Worm (Caenorhabditis elegans) whole organism, early embryonic: ENCODE data around the gene C08B6.8.

Experiments
- B0310.2 ChIP-seq: sonication (generic microtip); optimal IDR thresholded peaks from 2 replicates; lab custom pipeline; 2016; ENCODE audit warnings: mild to moderate bottlenecking, missing genetic modification characterization, missing compliant biosample characterization
- F13C5.2 ChIP-seq: sonication (generic microtip); optimal IDR thresholded peaks from 2 replicates; lab custom pipeline; 2017; ENCODE audit warnings: mild to moderate bottlenecking, missing genetic modification characterization, inconsistent platforms, missing compliant biosample characterization
- aly-1 ChIP-seq: sonication (generic microtip); optimal IDR thresholded peaks from 2 replicates; lab custom pipeline; 2016; ENCODE audit warnings: missing genetic modification characterization, missing compliant biosample characterization
- ama-1 ChIP-seq: fragments of 150-350 bp; optimal IDR thresholded peaks from 2 replicates; lab custom pipeline; 2014
- ceh-13 ChIP-seq: fragments of 200-800 bp; sonication (Bioruptor generic); optimal IDR thresholded peaks from 2 replicates; lab custom pipeline; 2018; ENCODE audit warnings: mild to moderate bottlenecking, missing genetic modification characterization, missing compliant biosample characterization
- ceh-36 ChIP-seq: sonication (generic microtip); optimal IDR thresholded peaks from 2 replicates; lab custom pipeline; 2016; ENCODE audit warnings: missing genetic modification characterization, inconsistent platforms, missing compliant biosample characterization
- ets-7 ChIP-seq: sonication (generic microtip); optimal IDR thresholded peaks from 2 replicates; lab custom pipeline; 2016; ENCODE audit warnings: missing genotype, missing genetic modification characterization, missing compliant biosample characterization
- flt-1 ChIP-seq: fragments of 200-800 bp; sonication (Bioruptor generic); IDR thresholded peaks from 2 replicates; pipeline ENCODE4 v1.3.6; 2022; ENCODE audit warnings: missing genetic modification characterization, missing compliant biosample characterization
- hmbx-1 ChIP-seq: sonication (generic microtip); optimal IDR thresholded peaks from 2 replicates; lab custom pipeline; 2016; ENCODE audit warnings: mild to moderate bottlenecking, missing genetic modification characterization, missing compliant biosample characterization
- hmg-4 ChIP-seq: fragments of 200-800 bp; sonication (Bioruptor generic); optimal IDR thresholded peaks from 2 replicates; lab custom pipeline; 2018; ENCODE audit warnings: mild to moderate bottlenecking, missing genetic modification characterization, missing compliant biosample characterization
- hnd-1 ChIP-seq: sonication (generic microtip); optimal IDR thresholded peaks from 2 replicates; lab custom pipeline; 2016; ENCODE audit warnings: missing genetic modification characterization, missing compliant biosample characterization
- pes-1 ChIP-seq: fragments of 200-800 bp; sonication (Bioruptor generic); IDR thresholded peaks from 2 replicates; pipeline ENCODE4 v1.3.6; 2022; ENCODE audit warnings: missing genetic modification reagents, missing genetic modification characterization, missing compliant biosample characterization
- scrt-1 ChIP-seq: fragments of 200-800 bp; sonication (Bioruptor generic); IDR thresholded peaks from 2 replicates; pipeline ENCODE4 v1.3.6; 2022; ENCODE audit warnings: missing genetic modification characterization, missing compliant biosample characterization
- sea-1 ChIP-seq: fragments of 200-800 bp; sonication (Bioruptor generic); conservative IDR thresholded peaks from 2 replicates; pipeline ENCODE4 v1.3.6; 2022; ENCODE audit warnings: missing genetic modification characterization, missing compliant biosample characterization
- tbx-11 ChIP-seq: fragments of 200-800 bp; sonication (Bioruptor generic); IDR thresholded peaks from 2 replicates; pipeline ENCODE4 v1.3.6; 2022; ENCODE audit warnings: missing genetic modification characterization, missing compliant biosample characterization
- tbx-37 ChIP-seq: fragments of 200-800 bp; sonication (Bioruptor generic); conservative IDR thresholded peaks from 2 replicates; pipeline ENCODE4 v1.3.6; 2022; ENCODE audit warnings: missing genetic modification reagents, missing genetic modification characterization, missing compliant biosample characterization
- tra-4 ChIP-seq: sonication (generic microtip); optimal IDR thresholded peaks from 2 replicates; lab custom pipeline; 2017; ENCODE audit warnings: missing genetic modification characterization, missing compliant biosample characterization

Gene C08B6.8

ce11 chrV:10154698-10155097 lies 20.3 kb downstream of the C08B6.8 start, which contains the start of gene srsx-29:
srsx-29 (plus strand) TSS chrV:10154998.
- TF ChIP-seq ceh-13 (no peak), tra-4 (tag; lab: Kevin White, UChicago) (no peak), B0310.2 (tag; lab: Kevin White, UChicago) (no peak), ceh-36 (tag; lab: Kevin White, UChicago) (no peak), flt-1 (GFP tag; lab: Robert Waterston, UW) (no peak), pes-1 (GFP tag; lab: Robert Waterston, UW) (no peak), hmbx-1 (tag; lab: Kevin White, UChicago) (no peak), ama-1 (lab: Kevin White, UChicago) (no peak), tbx-11 (GFP tag; lab: Robert Waterston, UW) (no peak), hmg-4 (GFP tag; lab: Kevin White, UChicago) (no peak), scrt-1 (GFP tag; lab: Robert Waterston, UW) (no peak), tbx-37 (GFP tag; lab: Robert Waterston, UW) (no peak), hnd-1 (tag; lab: Kevin White, UChicago) (no peak), ets-7 (no peak), F13C5.2 (no peak)

DNA sequence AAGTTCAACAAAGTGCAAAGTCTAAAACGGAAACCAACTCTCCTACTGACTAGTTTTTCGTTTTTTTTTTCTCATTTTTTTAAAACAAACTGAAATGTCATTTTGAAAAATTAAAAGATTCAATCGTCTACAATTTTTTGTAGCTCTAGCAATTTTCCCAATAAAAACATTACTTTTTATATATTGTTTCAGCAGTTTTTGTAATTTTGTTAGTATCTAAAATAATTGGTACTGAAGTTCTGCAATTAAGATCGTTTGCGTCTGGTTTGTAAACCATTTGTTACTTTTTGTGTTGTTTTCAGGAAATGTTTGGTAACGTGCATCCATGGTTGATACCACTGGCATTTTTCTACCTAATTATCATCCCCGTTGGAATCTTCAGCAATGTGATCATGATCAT lies 24.1 kb downstream of the C08B6.8 start, which contains the start of gene srsx-30:
Gene srsx-30 (plus strand): TSS at position 301 of the 400 bp plus-strand sequence.
- TF ChIP-seq hnd-1 (tag; lab: Kevin White, UChicago) (no peak), B0310.2 (tag; lab: Kevin White, UChicago) (no peak), scrt-1 (GFP tag; lab: Robert Waterston, UW) (no peak), pes-1 (GFP tag; lab: Robert Waterston, UW) (no peak), sea-1 (GFP tag; lab: Robert Waterston, UW) (no peak), aly-1 (no peak), hmg-4 (GFP tag; lab: Kevin White, UChicago) (no peak), tbx-11 (GFP tag; lab: Robert Waterston, UW) (no peak), ceh-13 (no peak)

DNA sequence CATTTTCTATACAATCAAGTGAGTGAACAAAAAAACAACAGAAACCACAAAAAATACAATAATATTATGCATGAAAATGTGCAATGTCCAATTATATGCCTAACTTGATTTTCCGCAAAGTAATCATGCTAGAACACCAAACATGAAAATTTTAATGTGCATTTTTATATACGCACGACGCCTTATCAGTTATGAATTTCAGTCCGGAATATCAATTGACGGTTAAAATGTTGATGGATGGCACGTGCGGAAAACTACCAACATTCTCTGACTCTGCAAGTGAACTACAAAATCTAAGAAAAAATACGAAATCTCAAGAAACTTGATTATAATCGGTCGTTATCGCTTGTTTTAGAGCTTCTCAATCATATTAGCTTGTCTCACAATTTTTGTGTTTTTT lies 25.5 kb downstream of the C08B6.8 start:
- TF ChIP-seq hnd-1 (tag; lab: Kevin White, UChicago), result no peak
- TF ChIP-seq aly-1, result no peak
- no peak for TF ChIP-seq ets-7
- TF ChIP-seq pes-1 (GFP tag; lab: Robert Waterston, UW), result no peak
- no peak for TF ChIP-seq tbx-37 (GFP tag; lab: Robert Waterston, UW)
- TF ChIP-seq ceh-36 (tag; lab: Kevin White, UChicago), result no peak
- no peak for TF ChIP-seq F13C5.2
- no peak for TF ChIP-seq flt-1 (GFP tag; lab: Robert Waterston, UW)
- TF ChIP-seq tra-4 (tag; lab: Kevin White, UChicago), result no peak
- no peak for TF ChIP-seq sea-1 (GFP tag; lab: Robert Waterston, UW)
- TF ChIP-seq tbx-11 (GFP tag; lab: Robert Waterston, UW), result no peak
- no peak for TF ChIP-seq ceh-13
- TF ChIP-seq hmg-4 (GFP tag; lab: Kevin White, UChicago), result no peak
- no peak for TF ChIP-seq hmbx-1 (tag; lab: Kevin White, UChicago)
- no peak for TF ChIP-seq scrt-1 (GFP tag; lab: Robert Waterston, UW)
- TF ChIP-seq ama-1 (lab: Kevin White, UChicago), result no peak
- no peak for TF ChIP-seq B0310.2 (tag; lab: Kevin White, UChicago)

ce11 chrV:10160954-10161353 lies 26.5 kb downstream of the C08B6.8 start, which contains the start of gene C51E3.10:
C51E3.10 (minus strand) TSS chrV:10161134.
- TF ChIP-seq B0310.2 (tag; lab: Kevin White, UChicago) (no peak), ama-1 (lab: Kevin White, UChicago) (no peak), hmg-4 (GFP tag; lab: Kevin White, UChicago) (no peak), ets-7 (no peak), pes-1 (GFP tag; lab: Robert Waterston, UW) (no peak), tra-4 (tag; lab: Kevin White, UChicago) (no peak), sea-1 (GFP tag; lab: Robert Waterston, UW) (no peak), hmbx-1 (tag; lab: Kevin White, UChicago) (no peak), tbx-37 (GFP tag; lab: Robert Waterston, UW) (no peak), F13C5.2 (no peak), flt-1 (GFP tag; lab: Robert Waterston, UW) (no peak), hnd-1 (tag; lab: Kevin White, UChicago) (no peak)

DNA sequence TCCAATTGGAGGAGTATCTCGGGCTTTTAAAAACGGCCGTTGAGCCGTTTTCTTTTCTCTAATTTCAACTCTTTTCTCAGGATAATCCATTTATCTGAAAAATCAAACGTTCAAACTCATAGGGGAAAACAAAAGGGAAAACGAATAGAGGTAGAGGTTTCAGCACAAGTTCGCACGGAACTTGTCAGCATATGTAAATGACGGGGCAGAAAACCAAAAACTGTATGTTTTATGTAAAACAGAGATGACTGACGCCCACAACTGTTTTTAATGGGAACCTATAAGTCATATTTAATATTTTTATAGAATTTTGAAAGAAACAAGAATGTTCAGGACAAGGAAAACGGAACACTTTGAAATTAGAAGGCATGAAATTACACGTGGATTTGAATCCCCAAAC lies 31.9 kb downstream of the C08B6.8 start, which contains the start of gene C51E3.6:
Gene C51E3.6 (minus strand): TSS at position 101 of the 400 bp plus-strand sequence.
- TF ChIP-seq ama-1 (lab: Kevin White, UChicago) (no peak), aly-1 (no peak), pes-1 (GFP tag; lab: Robert Waterston, UW) (no peak), hmbx-1 (tag; lab: Kevin White, UChicago) (no peak), scrt-1 (GFP tag; lab: Robert Waterston, UW) (no peak), tbx-37 (GFP tag; lab: Robert Waterston, UW) (no peak), ceh-13 (no peak), ets-7 (no peak), tra-4 (tag; lab: Kevin White, UChicago) (no peak), sea-1 (GFP tag; lab: Robert Waterston, UW) (no peak), ceh-36 (tag; lab: Kevin White, UChicago) (no peak), hmg-4 (GFP tag; lab: Kevin White, UChicago) (no peak), F13C5.2 (no peak), tbx-11 (GFP tag; lab: Robert Waterston, UW) (no peak)

DNA sequence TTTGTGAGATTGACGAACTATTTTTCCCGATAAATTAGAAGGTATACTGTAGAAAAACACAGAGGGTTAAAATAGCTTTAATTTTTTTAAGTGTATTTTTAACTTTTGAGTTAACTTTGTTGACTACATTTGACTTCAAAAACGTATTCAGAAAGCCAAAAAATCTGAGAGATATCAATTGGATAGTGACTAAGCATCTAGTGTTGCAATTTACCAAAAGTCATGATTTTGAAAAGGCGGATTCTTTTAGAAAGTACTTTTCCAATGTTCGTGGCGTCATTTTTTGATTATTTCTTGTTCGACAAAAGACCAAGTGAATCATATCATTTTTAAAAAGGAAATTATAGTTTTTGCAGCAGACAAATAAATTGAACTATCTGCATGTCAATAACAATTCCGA lies 34.4 kb downstream of the C08B6.8 start:
- TF ChIP-seq sea-1 (GFP tag; lab: Robert Waterston, UW) (no peak), scrt-1 (GFP tag; lab: Robert Waterston, UW) (no peak), hmbx-1 (tag; lab: Kevin White, UChicago) (no peak), F13C5.2 (no peak), ceh-36 (tag; lab: Kevin White, UChicago) (no peak), tbx-37 (GFP tag; lab: Robert Waterston, UW) (no peak), B0310.2 (tag; lab: Kevin White, UChicago) (no peak), tbx-11 (GFP tag; lab: Robert Waterston, UW) (no peak), pes-1 (GFP tag; lab: Robert Waterston, UW) (no peak), ama-1 (lab: Kevin White, UChicago) (no peak), flt-1 (GFP tag; lab: Robert Waterston, UW) (no peak), tra-4 (tag; lab: Kevin White, UChicago) (no peak), hmg-4 (GFP tag; lab: Kevin White, UChicago) (no peak), ceh-13 (no peak), ets-7 (no peak), hnd-1 (tag; lab: Kevin White, UChicago) (no peak), aly-1 (no peak)
